Worm (Caenorhabditis elegans): ENCODE measurements around the gene ZK418.13.

ZK418.13 gene

DNA sequence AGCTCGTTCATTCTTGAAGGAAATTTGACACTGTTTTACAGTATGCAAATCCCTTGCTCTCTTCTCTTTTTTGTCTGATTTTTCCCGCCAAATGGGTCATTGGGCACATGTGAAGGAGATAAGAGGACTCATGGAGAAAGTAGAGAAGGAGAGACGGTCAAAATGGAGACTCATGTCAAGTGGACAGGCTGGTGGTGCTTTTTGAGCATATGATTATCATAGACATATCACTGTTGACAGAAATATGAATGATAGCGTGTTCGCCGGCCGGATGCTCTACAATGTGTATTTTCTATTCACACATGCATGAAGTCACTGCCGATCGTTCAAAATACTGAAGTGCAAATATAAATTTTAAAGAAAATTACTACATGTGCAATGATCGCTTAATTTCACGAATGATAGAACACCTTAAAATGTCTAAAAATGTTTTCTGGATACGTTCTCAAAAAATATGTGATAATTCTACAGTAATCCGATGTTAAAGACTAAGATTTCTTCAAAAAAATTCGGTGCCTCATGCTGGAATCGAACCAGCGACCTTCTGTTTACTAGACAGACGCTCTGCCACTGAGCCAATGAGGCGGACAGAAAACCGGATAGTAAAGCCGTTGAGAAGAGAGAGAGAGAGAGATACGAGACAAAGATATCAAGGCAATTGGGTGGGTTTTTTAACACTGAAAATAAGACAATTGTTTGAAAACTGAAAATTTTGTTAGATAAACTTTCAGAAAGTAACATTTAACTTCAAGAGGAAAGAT is 46.1 kb downstream of the ZK418.13 start (continued):
- TF ChIP-seq K12H6.12 (tag; optimal IDR thresholded peaks at IDR 0.05) = no peak
- no peak for TF ChIP-seq ceh-27 (GFP tag; optimal IDR thresholded peaks at IDR 0.05)
- no peak for TF ChIP-seq F55B11.4 (tag; optimal IDR thresholded peaks at IDR 0.05; ENCODE audit: borderline replicate concordance, insufficient read depth)
- TF ChIP-seq mel-28 (tag; optimal IDR thresholded peaks at IDR 0.05; ENCODE audit: borderline replicate concordance) = no peak
- no peak for TF ChIP-seq hsf-1 (GFP tag; IDR thresholded peaks at IDR 0.05)
- no peak for TF ChIP-seq athp-1 (tag; optimal IDR thresholded peaks at IDR 0.05)
- no peak for TF ChIP-seq D2030.7 (GFP tag; IDR thresholded peaks at IDR 0.05)
- no peak for TF ChIP-seq egrh-3 (GFP tag; IDR thresholded peaks at IDR 0.05)
- TF ChIP-seq snpc-4 (GFP tag; optimal IDR thresholded peaks at IDR 0.05) = peak; percentile 84
- peak; percentile 91 to 94 (median 92) for TF ChIP-seq snpc-4 (tag; optimal IDR thresholded peaks at IDR 0.05)
- peak; percentile 27 for TF ChIP-seq die-1 (tag; optimal IDR thresholded peaks at IDR 0.05)
- no peak for TF ChIP-seq cebp-1 (GFP tag; IDR thresholded peaks at IDR 0.05)
- peak; percentile 12 for TF ChIP-seq cebp-1 (tag; optimal IDR thresholded peaks at IDR 0.05)
- TF ChIP-seq B0336.3 (GFP tag; IDR thresholded peaks at IDR 0.05) = peak; percentile 48; the same call in 1 of the 2 replicates
- TF ChIP-seq rpc-1 (optimal IDR thresholded peaks at IDR 0.05) = peak; percentile 77
- peak; percentile 72 for TF ChIP-seq rpc-1 (tag; optimal IDR thresholded peaks at IDR 0.05)
- TF ChIP-seq egl-44 (GFP tag; IDR thresholded peaks at IDR 0.05) = no peak
- TF ChIP-seq ceh-40 (GFP tag; IDR thresholded peaks at IDR 0.05) = no peak
- peak; percentile 8 to 19 for TF ChIP-seq rec-8 (tag; optimal IDR thresholded peaks at IDR 0.05)
- TF ChIP-seq lsy-27 (tag; optimal IDR thresholded peaks at IDR 0.05; ENCODE audit: borderline replicate concordance, insufficient read depth) = no peak
- TF ChIP-seq efl-1 (GFP tag; optimal IDR thresholded peaks at IDR 0.05) = no peak
- TF ChIP-seq F33H1.4 (GFP tag; IDR thresholded peaks at IDR 0.05) = no peak
- no peak for TF ChIP-seq ama-1 (optimal IDR thresholded peaks at IDR 0.05)
- TF ChIP-seq ama-1 (GFP tag; optimal IDR thresholded peaks at IDR 0.05) = no peak
- TF ChIP-seq F23B12.7 (tag; optimal IDR thresholded peaks at IDR 0.05; ENCODE audit: insufficient read depth) = peak; percentile 19
- TF ChIP-seq madf-3 (GFP tag; IDR thresholded peaks at IDR 0.05) = no peak
- no peak for TF ChIP-seq mcd-1 (GFP tag; IDR thresholded peaks at IDR 0.05)
- no peak for TF ChIP-seq repo-1 (tag; optimal IDR thresholded peaks at IDR 0.05)
- peak; percentile 11 for TF ChIP-seq fkh-3 (tag; optimal IDR thresholded peaks at IDR 0.05)
- TF ChIP-seq nfya-1 (tag; optimal IDR thresholded peaks at IDR 0.05; ENCODE audit: borderline replicate concordance, insufficient read depth) = no peak
- TF ChIP-seq ceh-58 (GFP tag; IDR thresholded peaks at IDR 0.05) = no peak
- TF ChIP-seq F22D6.2 (tag; optimal IDR thresholded peaks at IDR 0.05) = no peak
- no peak for TF ChIP-seq tbx-9 (tag; optimal IDR thresholded peaks at IDR 0.05; ENCODE audit: borderline replicate concordance)
- TF ChIP-seq K11D2.4 (GFP tag; IDR thresholded peaks at IDR 0.05) = no peak
- TF ChIP-seq egl-18 (GFP tag; IDR thresholded peaks at IDR 0.05) = no peak
- TF ChIP-seq let-526 (GFP tag; IDR thresholded peaks at IDR 0.05) = peak; percentile 45; the same call in 1 of the 2 replicates
- TF ChIP-seq lin-35 (GFP tag; optimal IDR thresholded peaks at IDR 0.05) = peak in 1 of 3 experiments; percentile 39
- TF ChIP-seq madf-10 (tag; optimal IDR thresholded peaks at IDR 0.05) = no peak
- no peak for TF ChIP-seq ztf-25 (GFP tag; IDR thresholded peaks at IDR 0.05)
- no peak for TF ChIP-seq T26A5.8 (tag; optimal IDR thresholded peaks at IDR 0.05)
- no peak for TF ChIP-seq zfh-2 (GFP tag; conservative IDR thresholded peaks at IDR 0.05)
- no peak for TF ChIP-seq Y53G8AR.9 (GFP tag; conservative IDR thresholded peaks at IDR 0.05)
- TF ChIP-seq atf-7 (tag; optimal IDR thresholded peaks at IDR 0.05) = peak; percentile 23
- no peak for TF ChIP-seq ZK185.1 (tag; optimal IDR thresholded peaks at IDR 0.05; ENCODE audit: poor library complexity, severe bottlenecking)
- TF ChIP-seq ztf-22 (GFP tag; optimal IDR thresholded peaks at IDR 0.05) = no peak
- TF ChIP-seq pha-4 (tag; optimal IDR thresholded peaks at IDR 0.05) = no peak
- no peak for TF ChIP-seq C06A6.2 (GFP tag; conservative IDR thresholded peaks at IDR 0.05)
- no peak for TF ChIP-seq pbrm-1 (GFP tag; IDR thresholded peaks at IDR 0.05)

Data from whole organism, young adult.